Fruit fly (Drosophila melanogaster) whole organism, prepupa: ENCODE data around the gene CLIP-190.

ENCODE experiments used
- Blimp-1 ChIP-seq: fragments of 200-800 bp; sonication (Bioruptor generic); optimal IDR thresholded peaks from 3 replicates; lab custom pipeline; 2017; ENCODE audit warnings: missing biosample characterization, missing genetic modification characterization, mild to moderate bottlenecking, moderate library complexity, missing genetic modification reagents
- CG10631 ChIP-seq: fragments of 200-800 bp; sonication (Bioruptor generic); optimal IDR thresholded peaks from 2 replicates; lab custom pipeline; 2016; ENCODE audit warnings: missing biosample characterization, missing genetic modification characterization
- CG10669 ChIP-seq: fragments of 200-800 bp; sonication (Bioruptor generic); optimal IDR thresholded peaks from 3 replicates; lab custom pipeline; 2018; ENCODE audit warnings: missing biosample characterization, mild to moderate bottlenecking, missing genetic modification characterization, moderate library complexity
- CG11294 ChIP-seq: fragments of 200-800 bp; sonication (Bioruptor generic); IDR thresholded peaks from 2 replicates; pipeline ENCODE4 v1.3.6; 2022; ENCODE audit warnings: missing biosample characterization, missing genetic modification characterization
- CG11762 ChIP-seq: fragments of 200-800 bp; sonication (Bioruptor generic); optimal IDR thresholded peaks from 3 replicates; lab custom pipeline; 2016; ENCODE audit warnings: missing biosample characterization, missing genetic modification characterization; ENCODE audit not compliant: insufficient read depth
- CG15336 ChIP-seq: fragments of 200-800 bp; sonication (Bioruptor generic); IDR thresholded peaks from 2 replicates; pipeline ENCODE4 v1.3.6; 2022; ENCODE audit warnings: missing biosample characterization, missing genetic modification characterization
- CG1621 ChIP-seq: fragments of 200-800 bp; sonication (Bioruptor generic); optimal IDR thresholded peaks from 3 replicates; lab custom pipeline; 2018; ENCODE audit warnings: missing biosample characterization, mild to moderate bottlenecking, missing genetic modification characterization
- CG16779 ChIP-seq: fragments of 200-800 bp; sonication (Bioruptor generic); optimal IDR thresholded peaks from 3 replicates; lab custom pipeline; 2017; ENCODE audit warnings: missing biosample characterization, mild to moderate bottlenecking, missing genetic modification characterization
- CG3032 ChIP-seq: fragments of 200-800 bp; optimal IDR thresholded peaks from 2 replicates; lab custom pipeline; 2019; ENCODE audit warnings: missing biosample characterization, mild to moderate bottlenecking, missing genetic modification characterization, moderate library complexity
- CG31627 ChIP-seq: fragments of 200-800 bp; sonication (Bioruptor generic); optimal IDR thresholded peaks from 3 replicates; lab custom pipeline; 2016; ENCODE audit warnings: missing biosample characterization, missing genetic modification characterization
- CG32006 ChIP-seq: fragments of 200-800 bp; sonication (Bioruptor generic); optimal IDR thresholded peaks from 3 replicates; lab custom pipeline; 2017; ENCODE audit warnings: missing biosample characterization, mild to moderate bottlenecking, missing genetic modification characterization
- CG34406 ChIP-seq: fragments of 200-800 bp; sonication (Bioruptor generic); optimal IDR thresholded peaks from 3 replicates; lab custom pipeline; 2016; ENCODE audit warnings: missing biosample characterization, missing genetic modification characterization
- CG3919 ChIP-seq: fragments of 200-800 bp; sonication (Bioruptor generic); optimal IDR thresholded peaks from 3 replicates; lab custom pipeline; 2016; ENCODE audit warnings: missing biosample characterization, missing genetic modification characterization
- CG6276 ChIP-seq: fragments of 200-800 bp; sonication (Bioruptor generic); optimal IDR thresholded peaks from 2 replicates; lab custom pipeline; 2017; ENCODE audit warnings: missing biosample characterization, mild to moderate bottlenecking, missing genetic modification characterization
- CG6792 ChIP-seq: fragments of 200-800 bp; sonication (Bioruptor generic); optimal IDR thresholded peaks from 3 replicates; lab custom pipeline; 2016; ENCODE audit warnings: missing biosample characterization, missing genetic modification characterization
- CG6854 ChIP-seq: fragments of 200-800 bp; sonication (Bioruptor generic); optimal IDR thresholded peaks from 2 replicates; lab custom pipeline; 2017; ENCODE audit warnings: missing biosample characterization, mild to moderate bottlenecking, missing genetic modification characterization
- CG7368 ChIP-seq: fragments of 200-800 bp; sonication (Bioruptor generic); optimal IDR thresholded peaks from 3 replicates; lab custom pipeline; 2016; ENCODE audit warnings: missing biosample characterization, missing genetic modification characterization
- CG8119 ChIP-seq: fragments of 200-800 bp; sonication (Bioruptor generic); IDR thresholded peaks from 3 replicates; pipeline ENCODE4 v1.3.6; 2022; ENCODE audit warnings: missing biosample characterization, missing genetic modification characterization
- CG8319 ChIP-seq: fragments of 200-800 bp; sonication (Bioruptor generic); optimal IDR thresholded peaks from 3 replicates; lab custom pipeline; 2016; ENCODE audit warnings: missing biosample characterization, missing genetic modification characterization
- CG8632 ChIP-seq: fragments of 200-800 bp; sonication (Bioruptor generic); optimal IDR thresholded peaks from 3 replicates; lab custom pipeline; 2016; ENCODE audit warnings: missing biosample characterization, missing genetic modification characterization
- Eip75B ChIP-seq: fragments of 200-800 bp; sonication (Bioruptor generic); optimal IDR thresholded peaks from 3 replicates; lab custom pipeline; 2016; ENCODE audit warnings: missing biosample characterization, missing genetic modification characterization
- Eip78C ChIP-seq: fragments of 200-800 bp; sonication (Bioruptor generic); peaks from one replicate; lab custom pipeline; 2016; ENCODE audit warnings: missing biosample characterization, missing genetic modification characterization
- Eip93F ChIP-seq: fragments of 200-800 bp; sonication (Bioruptor generic); optimal IDR thresholded peaks from 2 replicates; lab custom pipeline; 2016; ENCODE audit warnings: missing biosample characterization, mild to moderate bottlenecking, missing genetic modification characterization
- Ets21C ChIP-seq: fragments of 200-800 bp; sonication (Bioruptor generic); optimal IDR thresholded peaks from 3 replicates; lab custom pipeline; 2016; ENCODE audit warnings: missing biosample characterization, missing genetic modification characterization
- Gug ChIP-seq: fragments of 200-800 bp; sonication (Bioruptor generic); IDR thresholded peaks from 2 replicates; pipeline ENCODE4 v1.3.6; 2022; ENCODE audit warnings: missing biosample characterization, missing genetic modification characterization
- Hr38 ChIP-seq: sonication (Bioruptor generic); optimal IDR thresholded peaks from 2 replicates; lab custom pipeline; 2016; ENCODE audit warnings: missing biosample characterization, missing genetic modification characterization
- Hr39 ChIP-seq: fragments of 200-800 bp; sonication (Bioruptor generic); optimal IDR thresholded peaks from 2 replicates; lab custom pipeline; 2016; ENCODE audit warnings: missing biosample characterization, missing genetic modification characterization
- Hr4 ChIP-seq: fragments of 200-800 bp; sonication (Bioruptor generic); optimal IDR thresholded peaks from 3 replicates; lab custom pipeline; 2016; ENCODE audit warnings: missing biosample characterization, missing genetic modification characterization
- Lpt ChIP-seq: fragments of 200-800 bp; sonication (Bioruptor generic); optimal IDR thresholded peaks from 3 replicates; lab custom pipeline; 2016; ENCODE audit warnings: missing biosample characterization, missing genetic modification characterization
- Met ChIP-seq: fragments of 200-800 bp; sonication (Bioruptor generic); optimal IDR thresholded peaks from 3 replicates; lab custom pipeline; 2016; ENCODE audit warnings: missing biosample characterization, missing genetic modification characterization
- OdsH ChIP-seq: fragments of 200-800 bp; sonication (Bioruptor generic); optimal IDR thresholded peaks from 3 replicates; lab custom pipeline; 2016; ENCODE audit warnings: missing biosample characterization, missing genetic modification characterization
- Smox ChIP-seq: fragments of 200-800 bp; sonication (Bioruptor generic); optimal IDR thresholded peaks from 3 replicates; lab custom pipeline; 2016; ENCODE audit warnings: missing biosample characterization, missing genetic modification characterization
- Sox14 ChIP-seq: fragments of 200-800 bp; sonication (Bioruptor generic); optimal IDR thresholded peaks from 3 replicates; lab custom pipeline; 2016; ENCODE audit warnings: missing biosample characterization, missing genetic modification characterization
- achi ChIP-seq: fragments of 200-800 bp; sonication (Bioruptor generic); optimal IDR thresholded peaks from 3 replicates; lab custom pipeline; 2016; ENCODE audit warnings: missing biosample characterization, missing genetic modification characterization
- acj6 ChIP-seq: fragments of 200-800 bp; sonication (Bioruptor generic); optimal IDR thresholded peaks from 3 replicates; lab custom pipeline; 2016; ENCODE audit warnings: missing biosample characterization, missing genetic modification characterization
- cyc ChIP-seq: fragments of 200-800 bp; sonication (Bioruptor generic); optimal IDR thresholded peaks from 3 replicates; lab custom pipeline; 2016; ENCODE audit warnings: missing biosample characterization, missing genetic modification characterization
- dac ChIP-seq: fragments of 200-800 bp; sonication (Bioruptor generic); optimal IDR thresholded peaks from 2 replicates; lab custom pipeline; 2017; ENCODE audit warnings: missing biosample characterization, mild to moderate bottlenecking, missing genetic modification characterization
- dsx ChIP-seq: fragments of 200-800 bp; optimal IDR thresholded peaks from 3 replicates; lab custom pipeline; 2019; ENCODE audit warnings: missing biosample characterization, mild to moderate bottlenecking, missing genetic modification characterization, moderate library complexity; ENCODE audit not compliant: poor library complexity, severe bottlenecking
- eg ChIP-seq: fragments of 200-800 bp; sonication (Bioruptor generic); IDR thresholded peaks from 3 replicates; pipeline ENCODE4 v1.3.6; 2022; ENCODE audit warnings: missing biosample characterization, missing genetic modification characterization
- fd59A ChIP-seq: fragments of 200-800 bp; sonication (Bioruptor generic); optimal IDR thresholded peaks from 2 replicates; lab custom pipeline; 2017; ENCODE audit warnings: missing biosample characterization, mild to moderate bottlenecking, missing genetic modification characterization, missing genetic modification reagents
- fd85E ChIP-seq: fragments of 200-800 bp; sonication (Bioruptor generic); optimal IDR thresholded peaks from 3 replicates; lab custom pipeline; 2016; ENCODE audit warnings: missing biosample characterization, missing genetic modification characterization
- fkh ChIP-seq: fragments of 200-800 bp; sonication (Bioruptor generic); optimal IDR thresholded peaks from 3 replicates; lab custom pipeline; 2017; ENCODE audit warnings: missing biosample characterization, mild to moderate bottlenecking, missing genetic modification characterization, moderate library complexity
- lz ChIP-seq: fragments of 200-800 bp; sonication (Bioruptor generic); optimal IDR thresholded peaks from 3 replicates; lab custom pipeline; 2016; ENCODE audit warnings: missing biosample characterization, missing genetic modification characterization
- net ChIP-seq: fragments of 200-800 bp; sonication (Bioruptor generic); optimal IDR thresholded peaks from 3 replicates; lab custom pipeline; 2016; ENCODE audit warnings: missing biosample characterization, missing genetic modification characterization
- salr ChIP-seq, 2 experiments: fragments of 200-800 bp; sonication (Bioruptor generic); optimal IDR thresholded peaks; 3 replicates each; lab custom pipeline; 2016 to 2018; ENCODE audit warnings: missing biosample characterization in 2 of 2, missing genetic modification characterization in 2 of 2, mild to moderate bottlenecking in 1 of 2
- ss ChIP-seq, 2 experiments: fragments of 200-800 bp; sonication (Bioruptor generic); optimal IDR thresholded peaks; 2 replicates in 1 of 2; 3 replicates in 1 of 2; lab custom pipeline; 2017 to 2018; ENCODE audit warnings: mild to moderate bottlenecking in 2 of 2, missing biosample characterization in 2 of 2, missing genetic modification characterization in 2 of 2, moderate library complexity in 1 of 2
- svp ChIP-seq: fragments of 200-800 bp; sonication (Bioruptor generic); peaks from one replicate; lab custom pipeline; 2016; ENCODE audit warnings: missing biosample characterization, missing genetic modification characterization
- topi ChIP-seq: fragments of 200-800 bp; sonication (Bioruptor generic); optimal IDR thresholded peaks from 3 replicates; lab custom pipeline; 2016; ENCODE audit warnings: missing biosample characterization, missing genetic modification characterization
- vri ChIP-seq: fragments of 200-800 bp; sonication (Bioruptor generic); optimal IDR thresholded peaks from 3 replicates; lab custom pipeline; 2016; ENCODE audit warnings: missing biosample characterization, mild to moderate bottlenecking, missing genetic modification characterization

The CLIP-190 gene

dm6 chr2L:17402493-17402892 lies 18.0 kb downstream of the CLIP-190 start:
- TF ChIP-seq achi, result no peak
- TF ChIP-seq CG16779 (tag; lab: Kevin White, UChicago), result no peak
- no peak for TF ChIP-seq Hr39
- no peak for TF ChIP-seq CG32006 (GFP tag; lab: Kevin White, UChicago)
- TF ChIP-seq CG8319, result no peak
- TF ChIP-seq CG8632 (GFP tag; lab: Kevin White, UChicago), result no peak
- no peak for TF ChIP-seq fkh (GFP tag; lab: Kevin White, UChicago)
- no peak for TF ChIP-seq dac (GFP tag; lab: Kevin White, UChicago)
- TF ChIP-seq acj6 (GFP tag; lab: Kevin White, UChicago), result no peak
- no peak for TF ChIP-seq Ets21C
- TF ChIP-seq CG6276 (GFP tag; lab: Kevin White, UChicago), result no peak
- no peak for TF ChIP-seq ss (GFP tag; optimal IDR thresholded peaks at IDR 0.05; lab: Kevin White, UChicago)
- TF ChIP-seq CG3032, result no peak
- TF ChIP-seq CG31627 (GFP tag; lab: Kevin White, UChicago), result no peak
- no peak for TF ChIP-seq topi (GFP tag; lab: Kevin White, UChicago)
- TF ChIP-seq, all 60 proteins: peak for 0

- peak; percentile 83 for TF ChIP-seq OdsH (GFP tag; lab: Kevin White, UChicago)
- no peak for TF ChIP-seq vri (GFP tag; lab: Kevin White, UChicago)
- TF ChIP-seq Eip93F (GFP tag; lab: Kevin White, UChicago), result peak; percentile 27
- TF ChIP-seq fd85E (GFP tag; lab: Kevin White, UChicago), result no peak
- TF ChIP-seq CG15336 (GFP tag; lab: Robert Waterston, UW), result peak; percentile 63; the same call in 1 of the 2 replicates
- no peak for TF ChIP-seq net (GFP tag; lab: Kevin White, UChicago)
- peak; percentile 84 for TF ChIP-seq lz (GFP tag; lab: Kevin White, UChicago)
- peak; percentile 75 for TF ChIP-seq cyc (GFP tag; lab: Kevin White, UChicago)
- TF ChIP-seq dsx (GFP tag; lab: Kevin White, UChicago), result no peak
- peak; percentile 73 for TF ChIP-seq Sox14
- no peak for TF ChIP-seq ss (GFP tag; optimal IDR thresholded peaks at IDR 0.05; lab: Kevin White, UChicago)
- peak; percentile 44 for TF ChIP-seq CG11762
- peak; percentile 78 for TF ChIP-seq CG34406
- peak; percentile 79 for TF ChIP-seq acj6 (GFP tag; lab: Kevin White, UChicago)
- peak; percentile 86 for TF ChIP-seq Hr4 (GFP tag; lab: Kevin White, UChicago)
- peak; percentile 48 for TF ChIP-seq CG8632 (GFP tag; lab: Kevin White, UChicago)
- TF ChIP-seq Hr38 (GFP tag; lab: Kevin White, UChicago), result no peak
- peak; percentile 81 for TF ChIP-seq CG31627 (GFP tag; lab: Kevin White, UChicago)
- TF ChIP-seq Lpt (GFP tag; lab: Kevin White, UChicago), result no peak
- no peak for TF ChIP-seq CG6854
- TF ChIP-seq CG32006 (GFP tag; lab: Kevin White, UChicago), result no peak
- TF ChIP-seq CG10669, result no peak
- peak; percentile 17; the same call in 1 of the 2 replicates for TF ChIP-seq CG11294 (GFP tag; lab: Robert Waterston, UW)
- peak; percentile 77 for TF ChIP-seq Eip75B (GFP tag; lab: Kevin White, UChicago)
- TF ChIP-seq achi, result peak; percentile 80
- peak; percentile 89 for TF ChIP-seq CG10631 (GFP tag; lab: Kevin White, UChicago)
- no peak for TF ChIP-seq Eip78C
- no peak for TF ChIP-seq Smox (GFP tag; lab: Kevin White, UChicago)
- no peak for TF ChIP-seq svp (GFP tag; lab: Kevin White, UChicago)
- no peak for TF ChIP-seq CG7368
- TF ChIP-seq dac (GFP tag; lab: Kevin White, UChicago), result no peak
- TF ChIP-seq fd59A, result peak; percentile 57
- no peak; the same call in 2 of the 3 replicates for TF ChIP-seq CG8119 (GFP tag; lab: Robert Waterston, UW)
- TF ChIP-seq salr (GFP tag; optimal IDR thresholded peaks at IDR 0.05; lab: Kevin White, UChicago), result peak in 1 of 2 experiments; percentile 21
- peak; percentile 72 for TF ChIP-seq topi (GFP tag; lab: Kevin White, UChicago)
- TF ChIP-seq CG6792 (GFP tag; lab: Kevin White, UChicago), result no peak
- peak; percentile 25 for TF ChIP-seq Blimp-1 (GFP tag; lab: Kevin White, UChicago)
- TF ChIP-seq Hr39, result no peak
- peak; percentile 62 for TF ChIP-seq Ets21C
- peak; percentile 74 for TF ChIP-seq eg (GFP tag; lab: Robert Waterston, UW)
- no peak for TF ChIP-seq CG1621
- TF ChIP-seq Gug (GFP tag; lab: Robert Waterston, UW), result peak; percentile 70
- no peak for TF ChIP-seq CG3919
- TF ChIP-seq Met, result peak; percentile 72
Measured at dm6 chr2L:17410358-17410757, 25.9 kb downstream of the CLIP-190 start, which contains the start of the genes Polr2J and CG15141. Gene Polr2J, minus strand, starts transcription at chr2L:17410406. Gene CG15141, plus strand, starts transcription at chr2L:17410641.
